Fruit fly (Drosophila melanogaster) whole organism, embryonic: ENCODE measurements around the gene CG5618.
A peak's percentile ranks its signal among the peaks of the same experiment; 100 is the strongest.

Experiments used
- B-H2 ChIP-seq: fragments of 200-800 bp; sonication (Bioruptor generic); optimal IDR thresholded peaks from 2 replicates; lab custom pipeline; 2018; ENCODE audit warnings: missing biosample characterization, mild to moderate bottlenecking, missing genetic modification characterization
- BEAF-32 ChIP-seq: fragments of 200-800 bp; sonication (Bioruptor generic); optimal IDR thresholded peaks from 3 replicates; lab custom pipeline; 2017; ENCODE audit warnings: missing biosample characterization, missing genetic modification characterization, mild to moderate bottlenecking, moderate library complexity, missing genetic modification reagents
- C15 ChIP-seq: fragments of 200-800 bp; sonication (Bioruptor generic); IDR thresholded peaks from 3 replicates; pipeline ENCODE4 v1.3.6; 2022; ENCODE audit warnings: missing biosample characterization, missing genetic modification characterization
- CG10147 ChIP-seq: fragments of 200-800 bp; sonication (Bioruptor generic); optimal IDR thresholded peaks from 2 replicates; lab custom pipeline; 2019; ENCODE audit warnings: missing biosample characterization, mild to moderate bottlenecking, missing genetic modification characterization, moderate library complexity
- CG10366 ChIP-seq: fragments of 200-800 bp; sonication (Bioruptor generic); IDR thresholded peaks from 2 replicates; pipeline ENCODE4 v1.3.6; 2022; ENCODE audit warnings: missing biosample characterization, missing genetic modification characterization
- CG11085 ChIP-seq: fragments of 200-800 bp; sonication (Bioruptor generic); IDR thresholded peaks from 2 replicates; pipeline ENCODE4 v1.3.6; 2022; ENCODE audit warnings: missing biosample characterization, missing genetic modification characterization
- CG11456 ChIP-seq: fragments of 200-800 bp; sonication (Bioruptor generic); IDR thresholded peaks from 3 replicates; pipeline ENCODE4 v1.3.6; 2022; ENCODE audit warnings: missing biosample characterization, missing genetic modification characterization
- CG11696 ChIP-seq: fragments of 200-800 bp; sonication (Bioruptor generic); IDR thresholded peaks from 2 replicates; pipeline ENCODE4 v1.3.6; 2022; ENCODE audit warnings: missing biosample characterization, missing genetic modification characterization
- CG12071 ChIP-seq: fragments of 200-800 bp; sonication (Bioruptor generic); optimal IDR thresholded peaks from 3 replicates; lab custom pipeline; 2018; ENCODE audit warnings: missing biosample characterization, mild to moderate bottlenecking, missing genetic modification characterization
- CG12299 ChIP-seq: fragments of 200-800 bp; sonication (Bioruptor generic); optimal IDR thresholded peaks from 2 replicates; lab custom pipeline; 2018; ENCODE audit warnings: missing biosample characterization, mild to moderate bottlenecking, missing genetic modification characterization
- CG1233 ChIP-seq: fragments of 200-800 bp; sonication (Bioruptor generic); optimal IDR thresholded peaks from 4 replicates; lab custom pipeline; 2018; ENCODE audit warnings: missing biosample characterization, mild to moderate bottlenecking, missing genetic modification characterization
- CG15514 ChIP-seq: fragments of 200-800 bp; sonication (Bioruptor generic); optimal IDR thresholded peaks from 3 replicates; lab custom pipeline; 2017; ENCODE audit warnings: missing biosample characterization, missing genetic modification characterization, mild to moderate bottlenecking, moderate library complexity, missing genetic modification reagents
- CG1603 ChIP-seq: fragments of 200-800 bp; sonication (Bioruptor generic); optimal IDR thresholded peaks from 2 replicates; lab custom pipeline; 2019; ENCODE audit warnings: missing biosample characterization, mild to moderate bottlenecking, missing genetic modification characterization, moderate library complexity
- CG16863 ChIP-seq: fragments of 200-800 bp; sonication (Bioruptor generic); optimal IDR thresholded peaks from 3 replicates; lab custom pipeline; 2016; ENCODE audit warnings: missing biosample characterization, missing genetic modification characterization
- CG1792 ChIP-seq: fragments of 200-800 bp; sonication (Bioruptor generic); optimal IDR thresholded peaks from 2 replicates; lab custom pipeline; 2016; ENCODE audit warnings: missing biosample characterization, missing genetic modification characterization
- CG2875 ChIP-seq: fragments of 200-800 bp; sonication (Bioruptor generic); optimal IDR thresholded peaks from 2 replicates; lab custom pipeline; 2017; ENCODE audit warnings: missing biosample characterization, mild to moderate bottlenecking, missing genetic modification characterization, missing genetic modification reagents
- CG2889 ChIP-seq: fragments of 200-800 bp; sonication (Bioruptor generic); IDR thresholded peaks from 3 replicates; pipeline ENCODE4 v1.3.6; 2022; ENCODE audit warnings: missing biosample characterization, missing genetic modification characterization
- CG33213 ChIP-seq: fragments of 200-800 bp; sonication (Bioruptor generic); optimal IDR thresholded peaks from 3 replicates; lab custom pipeline; 2016; ENCODE audit warnings: missing biosample characterization, missing genetic modification characterization
- CG6683 ChIP-seq: fragments of 200-800 bp; sonication (Bioruptor generic); optimal IDR thresholded peaks from 2 replicates; lab custom pipeline; 2017; ENCODE audit warnings: missing biosample characterization, mild to moderate bottlenecking, missing genetic modification characterization, missing genetic modification reagents
- CG6765 ChIP-seq: fragments of 200-800 bp; sonication (Bioruptor generic); optimal IDR thresholded peaks from 3 replicates; lab custom pipeline; 2017; ENCODE audit warnings: missing biosample characterization, mild to moderate bottlenecking, missing genetic modification characterization
- CG6854 ChIP-seq: fragments of 200-800 bp; sonication (Bioruptor generic); optimal IDR thresholded peaks from 3 replicates; lab custom pipeline; 2017; ENCODE audit warnings: missing biosample characterization, mild to moderate bottlenecking, missing genetic modification characterization
- CG7271 ChIP-seq: fragments of 200-800 bp; sonication (Bioruptor generic); optimal IDR thresholded peaks from 2 replicates; lab custom pipeline; 2018; ENCODE audit warnings: missing biosample characterization, mild to moderate bottlenecking, missing genetic modification characterization, moderate library complexity
- CG9215 ChIP-seq: fragments of 200-800 bp; sonication (Bioruptor generic); IDR thresholded peaks from 2 replicates; pipeline ENCODE4 v1.3.6; 2022; ENCODE audit warnings: missing biosample characterization, missing genetic modification characterization
- CG9727 ChIP-seq: fragments of 200-800 bp; sonication (Bioruptor generic); optimal IDR thresholded peaks from 3 replicates; lab custom pipeline; 2017; ENCODE audit warnings: missing biosample characterization, mild to moderate bottlenecking, missing genetic modification characterization
- D ChIP-seq, 2 experiments: fragments of 200-800 bp in 1 of 2; fragments of >200 bp in 1 of 2; sonication (Bioruptor generic) in 1 of 2; optimal IDR thresholded peaks; 2 replicates in 1 of 2; 3 replicates in 1 of 2; lab custom pipeline; 2017; ENCODE audit warnings: mild to moderate bottlenecking in 1 of 2, missing biosample characterization in 1 of 2, missing genetic modification characterization in 1 of 2, missing genetic modification reagents in 1 of 2
- Eip74EF ChIP-seq, 2 experiments: fragments of 200-800 bp in 1 of 2; fragments of >200 bp in 1 of 2; sonication (Bioruptor generic) in 1 of 2; optimal IDR thresholded peaks; 2 replicates each; lab custom pipeline; 2017 to 2019; ENCODE audit warnings: missing biosample characterization in 2 of 2, missing genetic modification characterization in 2 of 2, mild to moderate bottlenecking in 1 of 2, moderate library complexity in 1 of 2
- Elba2 ChIP-seq: fragments of 200-800 bp; sonication (Bioruptor generic); optimal IDR thresholded peaks from 3 replicates; lab custom pipeline; 2016; ENCODE audit warnings: missing biosample characterization, missing genetic modification characterization
- H2.0 ChIP-seq: fragments of 200-800 bp; sonication (Bioruptor generic); IDR thresholded peaks from 2 replicates; pipeline ENCODE4 v1.3.6; 2022; ENCODE audit warnings: missing biosample characterization, missing genetic modification characterization
- HmgD ChIP-seq: fragments of 200-800 bp; sonication (Bioruptor generic); optimal IDR thresholded peaks from 3 replicates; lab custom pipeline; 2016; ENCODE audit warnings: missing biosample characterization, missing genetic modification characterization
- Hmr ChIP-seq: fragments of 200-800 bp; sonication (Bioruptor generic); optimal IDR thresholded peaks from 3 replicates; lab custom pipeline; 2017; ENCODE audit warnings: mild to moderate bottlenecking, missing biosample characterization, missing genetic modification reagents, missing genetic modification characterization
- Hr39 ChIP-seq: fragments of >200 bp; optimal IDR thresholded peaks from 2 replicates; lab custom pipeline; 2017
- Hr78 ChIP-seq, 2 experiments: fragments of 200-800 bp in 1 of 2; fragments of >200 bp in 1 of 2; sonication (Bioruptor generic) in 1 of 2; optimal IDR thresholded peaks; 2 replicates each; lab custom pipeline; 2017 to 2019; ENCODE audit warnings: missing biosample characterization in 2 of 2, missing genetic modification characterization in 2 of 2, mild to moderate bottlenecking in 1 of 2, moderate library complexity in 1 of 2
- NFAT ChIP-seq: fragments of 200-800 bp; sonication (Bioruptor generic); IDR thresholded peaks from 2 replicates; pipeline ENCODE4 v1.3.6; 2022; ENCODE audit warnings: missing biosample characterization, missing genetic modification characterization
- Nf-YC ChIP-seq: fragments of 200-800 bp; optimal IDR thresholded peaks from 3 replicates; lab custom pipeline; 2019; ENCODE audit warnings: missing biosample characterization, mild to moderate bottlenecking, missing genetic modification characterization, moderate library complexity
- Sry-β ChIP-seq: fragments of 200-800 bp; sonication (Bioruptor generic); optimal IDR thresholded peaks from 2 replicates; lab custom pipeline; 2018; ENCODE audit warnings: missing biosample characterization, mild to moderate bottlenecking, missing genetic modification characterization, moderate library complexity
- amos ChIP-seq: fragments of 200-800 bp; sonication (Bioruptor generic); IDR thresholded peaks from 2 replicates; pipeline ENCODE4 v1.3.6; 2022; ENCODE audit warnings: missing biosample characterization, missing genetic modification characterization; ENCODE audit not compliant: partially characterized antibody
- ap ChIP-seq: fragments of 200-800 bp; sonication (Bioruptor generic); IDR thresholded peaks from 2 replicates; pipeline ENCODE4 v1.3.6; 2022; ENCODE audit warnings: missing biosample characterization, missing genetic modification characterization
- bigmax ChIP-seq: fragments of 200-800 bp; sonication (Bioruptor generic); optimal IDR thresholded peaks from 2 replicates; lab custom pipeline; 2018; ENCODE audit warnings: missing biosample characterization, mild to moderate bottlenecking, missing genetic modification characterization
- crc ChIP-seq: fragments of 200-800 bp; sonication (Bioruptor generic); optimal IDR thresholded peaks from 2 replicates; lab custom pipeline; 2016; ENCODE audit warnings: missing biosample characterization, missing genetic modification characterization
- esg ChIP-seq: fragments of 200-800 bp; sonication (Bioruptor generic); conservative IDR thresholded peaks from 2 replicates; pipeline ENCODE4 v1.3.6; 2022; ENCODE audit warnings: missing biosample characterization, missing genetic modification characterization
- gcm2 ChIP-seq: fragments of 200-800 bp; sonication (Bioruptor generic); optimal IDR thresholded peaks from 2 replicates; lab custom pipeline; 2016; ENCODE audit warnings: missing biosample characterization, missing genetic modification characterization
- peb ChIP-seq: fragments of 200-800 bp; sonication (Bioruptor generic); IDR thresholded peaks from 2 replicates; pipeline ENCODE4 v1.3.6; 2022; ENCODE audit warnings: missing biosample characterization, missing genetic modification characterization
- phol ChIP-seq: fragments of 200-800 bp; sonication (Bioruptor generic); optimal IDR thresholded peaks from 3 replicates; lab custom pipeline; 2018; ENCODE audit warnings: missing biosample characterization, mild to moderate bottlenecking, missing genetic modification characterization, moderate library complexity
- ranshi ChIP-seq: fragments of 200-800 bp; sonication (Bioruptor generic); IDR thresholded peaks from 2 replicates; pipeline ENCODE4 v1.3.6; 2022; ENCODE audit warnings: missing biosample characterization, missing genetic modification characterization
- sens ChIP-seq: fragments of 200-800 bp; sonication (Bioruptor generic); peaks from one replicate; lab custom pipeline; 2016; ENCODE audit warnings: missing biosample characterization, missing genetic modification characterization
- sisA ChIP-seq: fragments of 200-800 bp; sonication (Bioruptor generic); IDR thresholded peaks from 2 replicates; pipeline ENCODE4 v1.3.6; 2022; ENCODE audit warnings: missing biosample characterization, missing genetic modification characterization
- so ChIP-seq: fragments of 200-800 bp; sonication (Bioruptor generic); IDR thresholded peaks from 3 replicates; pipeline ENCODE4 v1.3.6; 2022; ENCODE audit warnings: missing biosample characterization, missing genetic modification characterization
- wdn ChIP-seq: fragments of 200-800 bp; sonication (Bioruptor generic); IDR thresholded peaks from 2 replicates; pipeline ENCODE4 v1.3.6; 2022; ENCODE audit warnings: missing biosample characterization, missing genetic modification characterization
- zen2 ChIP-seq: fragments of 200-800 bp; sonication (Bioruptor generic); IDR thresholded peaks from 3 replicates; pipeline ENCODE4 v1.3.6; 2022; ENCODE audit warnings: missing biosample characterization, missing genetic modification characterization; ENCODE audit not compliant: partially characterized antibody

The CG5618 gene

DNA sequence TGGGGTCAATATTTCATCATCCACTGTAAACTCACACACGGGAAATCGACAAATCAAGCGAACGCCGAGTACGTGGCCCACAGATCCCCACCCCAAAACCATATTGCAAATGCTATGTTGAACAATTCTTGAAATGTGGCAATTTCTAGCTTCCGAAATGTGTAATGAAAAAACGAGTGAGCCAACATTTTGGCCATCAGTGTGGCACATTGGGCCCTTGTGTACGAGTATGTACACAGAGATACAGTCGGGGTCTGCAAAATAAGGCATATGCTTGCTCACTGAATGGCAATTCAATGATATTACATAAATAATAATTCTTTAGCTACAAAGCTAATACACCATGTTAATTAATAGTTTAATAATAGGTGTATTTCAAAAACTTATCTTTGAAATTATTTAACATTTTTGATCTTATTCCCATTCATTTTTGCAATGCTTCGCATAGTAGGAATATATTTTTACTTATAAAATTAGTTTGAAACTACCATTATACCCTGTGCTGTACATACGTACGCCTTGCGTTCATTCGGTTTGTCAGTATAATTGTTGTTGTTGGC is 46.4 kb downstream of the CG5618 start (continued):
- peak; percentile 85 for TF ChIP-seq CG12299 (tag; lab: Kevin White, UChicago)
- peak in 1 of 2 experiments; percentile 59 for TF ChIP-seq Hr78 (GFP tag; optimal IDR thresholded peaks at IDR 0.05; lab: Kevin White, UChicago)
- TF ChIP-seq so: peak; percentile 73
- TF ChIP-seq peb (GFP tag; lab: Robert Waterston, UW): peak; percentile 68
- TF ChIP-seq CG33213: peak; percentile 65
- peak; percentile 82 for TF ChIP-seq Nf-YC (tag; lab: Kevin White, UChicago)
- no peak for TF ChIP-seq Hr39 (lab: Kevin White, UChicago)
- peak; percentile 77 for TF ChIP-seq CG11085 (GFP tag; lab: Robert Waterston, UW)
- peak; percentile 79 for TF ChIP-seq NFAT (GFP tag; lab: Robert Waterston, UW)
- peak; percentile 91 for TF ChIP-seq B-H2 (GFP tag; lab: Kevin White, UChicago)
- peak; percentile 83 for TF ChIP-seq CG9215 (GFP tag; lab: Robert Waterston, UW)
- TF ChIP-seq HmgD: peak; percentile 67
- TF ChIP-seq ap: peak; percentile 24
- TF ChIP-seq CG1603 (tag; lab: Kevin White, UChicago): peak; percentile 73
- peak; percentile 78 for TF ChIP-seq CG10366 (GFP tag; lab: Robert Waterston, UW)
- peak; percentile 72 for TF ChIP-seq esg
- TF ChIP-seq CG12071 (GFP tag; lab: Kevin White, UChicago): peak; percentile 77
- no peak for TF ChIP-seq bigmax (GFP tag; lab: Kevin White, UChicago)
- TF ChIP-seq CG6683 (GFP tag; lab: Kevin White, UChicago): peak; percentile 70
- peak; percentile 67 for TF ChIP-seq CG2875 (GFP tag; lab: Kevin White, UChicago)
- peak; percentile 83 for TF ChIP-seq wdn
- TF ChIP-seq CG1233 (GFP tag; lab: Kevin White, UChicago): peak; percentile 85
- peak; percentile 69 for TF ChIP-seq crc
- TF ChIP-seq gcm2 (GFP tag; lab: Kevin White, UChicago): peak; percentile 66
- TF ChIP-seq D (optimal IDR thresholded peaks at IDR 0.05; lab: Kevin White, UChicago): no peak
- TF ChIP-seq D (GFP tag; optimal IDR thresholded peaks at IDR 0.05; lab: Kevin White, UChicago): peak; percentile 81
- TF ChIP-seq sisA: peak; percentile 85
- TF ChIP-seq CG11696 (GFP tag; lab: Robert Waterston, UW): peak; percentile 95
- no peak for TF ChIP-seq C15
- TF ChIP-seq BEAF-32: no peak
- peak; percentile 32 for TF ChIP-seq CG1792 (GFP tag; lab: Kevin White, UChicago)
- peak; percentile 78 for TF ChIP-seq CG15514 (GFP tag; lab: Kevin White, UChicago)
- peak; percentile 95 for TF ChIP-seq sens (GFP tag; lab: Kevin White, UChicago)
- TF ChIP-seq CG7271 (tag; lab: Kevin White, UChicago): no peak
- TF ChIP-seq Sry-β: no peak
- peak; percentile 88 for TF ChIP-seq CG9727 (GFP tag; lab: Kevin White, UChicago)
- TF ChIP-seq CG6854 (GFP tag; lab: Kevin White, UChicago): peak; percentile 66
- TF ChIP-seq CG11456: peak; percentile 83; the same call in 2 of the 3 replicates
- TF ChIP-seq CG16863 (GFP tag; lab: Kevin White, UChicago): peak; percentile 80
- TF ChIP-seq phol (tag; lab: Kevin White, UChicago): peak; percentile 87
- TF ChIP-seq CG10147 (GFP tag; lab: Kevin White, UChicago): peak; percentile 76
- peak; percentile 27 for TF ChIP-seq Elba2 (GFP tag; lab: Kevin White, UChicago)
- TF ChIP-seq Eip74EF (GFP tag; optimal IDR thresholded peaks at IDR 0.05; lab: Kevin White, UChicago): peak in 1 of 2 experiments; percentile 89
- TF ChIP-seq CG6765 (GFP tag; lab: Kevin White, UChicago): peak; percentile 85
- no peak for TF ChIP-seq amos (GFP tag; lab: Robert Waterston, UW)
- peak; percentile 73 for TF ChIP-seq ranshi (GFP tag; lab: Robert Waterston, UW)
- TF ChIP-seq zen2 (GFP tag; lab: Robert Waterston, UW): no peak
- TF ChIP-seq H2.0: peak; percentile 77
- peak; percentile 89 for TF ChIP-seq Hmr
- TF ChIP-seq CG2889 (GFP tag; lab: Robert Waterston, UW): peak; percentile 60; the same call in 1 of the 3 replicates
